Worm (Caenorhabditis elegans) whole organism, L2 larva: Measurements from ENCODE around the gene M04B2.7.

Source experiments
- R02D3.7 ChIP-seq: fragments of 150-350 bp; optimal IDR thresholded peaks from 2 replicates; lab custom pipeline; 2014; ENCODE audit warnings: missing biosample characterization, missing genetic modification characterization
- ama-1 ChIP-seq: fragments of 150-350 bp; optimal IDR thresholded peaks from 2 replicates; lab custom pipeline; 2018; ENCODE audit warnings: inconsistent platforms
- blmp-1 ChIP-seq: sonication (generic microtip); optimal IDR thresholded peaks from 2 replicates; lab custom pipeline; 2017; ENCODE audit warnings: missing genetic modification characterization, mild to moderate bottlenecking, missing compliant biosample characterization, antibody characterized with exemption, moderate library complexity; ENCODE audit not compliant: insufficient read depth
- ceh-16 ChIP-seq: fragments of 150-350 bp; optimal IDR thresholded peaks from 2 replicates; lab custom pipeline; 2014; ENCODE audit warnings: missing biosample characterization, missing genetic modification characterization
- lin-13 ChIP-seq: fragments of 150-350 bp; optimal IDR thresholded peaks from 2 replicates; lab custom pipeline; 2014; ENCODE audit warnings: missing biosample characterization, missing genetic modification reagents, missing genetic modification characterization
- lin-39 ChIP-seq: fragments of 150-350 bp; optimal IDR thresholded peaks from 2 replicates; lab custom pipeline; 2014; ENCODE audit warnings: missing biosample characterization, missing genetic modification reagents, missing genetic modification characterization
- mdl-1 ChIP-seq, 2 experiments: fragments of 150-350 bp in 1 of 2; sonication (generic microtip) in 1 of 2; optimal IDR thresholded peaks; 2 replicates each; lab custom pipeline; 2017; ENCODE audit warnings: missing biosample characterization in 2 of 2, missing genetic modification characterization in 2 of 2
- nhr-11 ChIP-seq: fragments of 150-350 bp; optimal IDR thresholded peaks from 2 replicates; lab custom pipeline; 2014; ENCODE audit warnings: missing biosample characterization, missing genetic modification characterization
- nhr-12 ChIP-seq: fragments of 150-350 bp; optimal IDR thresholded peaks from 2 replicates; lab custom pipeline; 2014; ENCODE audit warnings: missing biosample characterization, missing genetic modification characterization
- nhr-23 ChIP-seq: fragments of 150-350 bp; optimal IDR thresholded peaks from 2 replicates; lab custom pipeline; 2014; ENCODE audit warnings: missing biosample characterization, missing genetic modification reagents, missing genetic modification characterization
- skn-1 ChIP-seq: sonication (generic microtip); optimal IDR thresholded peaks from 2 replicates; lab custom pipeline; 2017; ENCODE audit warnings: missing biosample characterization, missing genetic modification characterization
- unc-39 ChIP-seq: fragments of 150-350 bp; optimal IDR thresholded peaks from 2 replicates; lab custom pipeline; 2014; ENCODE audit warnings: missing biosample characterization, missing genetic modification characterization
- zag-1 ChIP-seq: fragments of 150-350 bp; optimal IDR thresholded peaks from 2 replicates; lab custom pipeline; 2014; ENCODE audit warnings: missing biosample characterization, missing genetic modification characterization

ce11 chrIV:11586484-11586883, 37.9 kb upstream of the M04B2.7 start:
- TF ChIP-seq skn-1 (tag; lab: Kevin White, UChicago) (no peak), R02D3.7 (tag; lab: Kevin White, UChicago) (no peak), nhr-11 (tag; lab: Kevin White, UChicago) (no peak), unc-39 (no peak), lin-13 (GFP tag; lab: Kevin White, UChicago) (no peak), nhr-23 (tag; lab: Kevin White, UChicago) (no peak), zag-1 (tag; lab: Kevin White, UChicago) (no peak), blmp-1 (tag; lab: Kevin White, UChicago) (no peak), nhr-12 (tag; lab: Kevin White, UChicago) (no peak), ama-1 (lab: Kevin White, UChicago) (no peak), mdl-1 (tag; optimal IDR thresholded peaks at IDR 0.05; lab: Kevin White, UChicago) (no peak), ceh-16 (tag; lab: Kevin White, UChicago) (no peak), lin-39 (tag; lab: Kevin White, UChicago) (no peak)
